Worm (Caenorhabditis elegans) whole organism, L4/young adult: ENCODE results near the gene F40G9.8.

Source experiments
- W03F9.2 ChIP-seq: fragments of 150-350 bp; optimal IDR thresholded peaks from 2 replicates; lab custom pipeline; 2014; ENCODE audit warnings: missing biosample characterization, missing genetic modification characterization
- dao-5 ChIP-seq: sonication (generic microtip); optimal IDR thresholded peaks from 2 replicates; lab custom pipeline; 2016; ENCODE audit warnings: missing genotype, missing genetic modification characterization, moderate library complexity, missing compliant biosample characterization
- him-1 ChIP-seq: sonication (generic microtip); optimal IDR thresholded peaks from 2 replicates; lab custom pipeline; 2016; ENCODE audit warnings: missing genotype, missing genetic modification reagents, missing genetic modification characterization, missing compliant biosample characterization

- TF ChIP-seq him-1 (tag; lab: Kevin White, UChicago) (no peak), W03F9.2 (tag; lab: Kevin White, UChicago) (no peak), dao-5 (tag; lab: Kevin White, UChicago) (no peak)
These were observed 46.7 kb upstream of the F40G9.8 start for ce11 chrIII:211387-211786.
